Fruit fly (Drosophila melanogaster): ENCODE measurements around the gene Snapin.
A peak's percentile ranks its signal among the peaks of the same experiment; 100 is the strongest.

- TF ChIP-seq Vsx2 (GFP tag; optimal IDR thresholded peaks at IDR 0.05; ENCODE audit: partially characterized antibody) (no peak), brk (GFP tag; optimal IDR thresholded peaks at IDR 0.05) (no peak), Sp1 (GFP tag; optimal IDR thresholded peaks at IDR 0.05) (peak; percentile 93), lola (GFP tag; optimal IDR thresholded peaks at IDR 0.05) (no peak), Dfd (GFP tag; optimal IDR thresholded peaks at IDR 0.05) (no peak), sv (GFP tag; optimal IDR thresholded peaks at IDR 0.05) (peak; percentile 83)
Observed at dm6 chr2L:2765659-2766373, 6.3 kb upstream of the Snapin start, which contains the start of the genes Snx21 and aph-1.
